Fruit fly (Drosophila melanogaster): Measurements from ENCODE around the gene CG9784.

CG9784 gene

DNA sequence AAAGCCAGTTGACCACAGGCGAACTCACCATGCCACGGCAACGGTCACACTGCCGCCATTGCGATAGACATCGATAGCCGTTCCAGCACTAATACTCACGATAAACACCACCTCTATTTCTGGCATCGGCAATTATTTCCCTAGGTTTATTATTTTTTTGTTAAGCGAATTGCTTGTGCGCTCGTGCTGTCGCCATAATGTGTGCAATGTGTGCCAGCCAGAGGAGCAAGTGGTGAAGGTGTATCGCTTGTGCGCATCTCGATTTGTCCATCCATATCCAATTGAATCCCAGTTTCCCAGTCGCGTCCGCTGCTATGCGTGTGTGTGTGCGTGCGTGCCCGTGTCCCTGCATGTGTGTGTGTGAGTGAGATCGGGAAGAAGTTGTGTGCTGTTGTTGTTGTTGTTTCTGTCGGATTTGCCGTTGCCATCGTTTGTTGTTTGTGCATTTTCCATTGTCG, 11.6 kb upstream of the CG9784 start, which contains the start of gene mbt (continued):
- peak; percentile 8 for TF ChIP-seq CG1792 (GFP tag; optimal IDR thresholded peaks at IDR 0.05)
- TF ChIP-seq bsh (GFP tag; optimal IDR thresholded peaks at IDR 0.05): no peak
- TF ChIP-seq trem (tag; optimal IDR thresholded peaks at IDR 0.05): peak; percentile 53
- no peak for TF ChIP-seq CG12071 (GFP tag; optimal IDR thresholded peaks at IDR 0.05)
- no peak for TF ChIP-seq Taf1 (GFP tag; IDR thresholded peaks at IDR 0.05)
- no peak for TF ChIP-seq CG10366 (GFP tag; IDR thresholded peaks at IDR 0.05)
- TF ChIP-seq vnd (GFP tag; IDR thresholded peaks at IDR 0.05; ENCODE audit: partially characterized antibody): peak; percentile 82
- peak; percentile 41 for TF ChIP-seq Side (GFP tag; optimal IDR thresholded peaks at IDR 0.05)
- peak; percentile 91 for TF ChIP-seq Scr (GFP tag; IDR thresholded peaks at IDR 0.05; ENCODE audit: partially characterized antibody)
- no peak for TF ChIP-seq CG14050 (GFP tag; IDR thresholded peaks at IDR 0.05)
- no peak for TF ChIP-seq kni (GFP tag; optimal IDR thresholded peaks at IDR 0.05)
- TF ChIP-seq Elba2 (GFP tag; optimal IDR thresholded peaks at IDR 0.05): peak; percentile 64
- peak; percentile 95 for TF ChIP-seq CG42726 (GFP tag; IDR thresholded peaks at IDR 0.05; ENCODE audit: partially characterized antibody)
- TF ChIP-seq CG9727 (GFP tag; optimal IDR thresholded peaks at IDR 0.05): no peak
- TF ChIP-seq CG7357 (GFP tag; IDR thresholded peaks at IDR 0.05): no peak
- peak; percentile 85 for TF ChIP-seq Sin3A (optimal IDR thresholded peaks at IDR 0.05)
- no peak for TF ChIP-seq ab (GFP tag; optimal IDR thresholded peaks at IDR 0.05)
- peak; percentile 92 for TF ChIP-seq knrl (GFP tag; IDR thresholded peaks at IDR 0.05; ENCODE audit: partially characterized antibody)
- no peak for TF ChIP-seq lmd (GFP tag; IDR thresholded peaks at IDR 0.05)
- TF ChIP-seq nerfin-1 (tag; optimal IDR thresholded peaks at IDR 0.05): peak; percentile 59
- no peak for TF ChIP-seq Hmx (GFP tag; optimal IDR thresholded peaks at IDR 0.05)
- TF ChIP-seq cg (GFP tag; optimal IDR thresholded peaks at IDR 0.05): peak; percentile 97
- TF ChIP-seq CG17802 (tag; optimal IDR thresholded peaks at IDR 0.05): no peak
- peak; percentile 74 for TF ChIP-seq Ets97D (GFP tag; optimal IDR thresholded peaks at IDR 0.05)
- TF ChIP-seq ftz-f1 (GFP tag; optimal IDR thresholded peaks at IDR 0.05): peak; percentile 19
- peak; percentile 94 for TF ChIP-seq Myb (GFP tag; optimal IDR thresholded peaks at IDR 0.05)
- no peak for TF ChIP-seq hkb (optimal IDR thresholded peaks at IDR 0.05)
- no peak for TF ChIP-seq hkb (GFP tag; IDR thresholded peaks at IDR 0.05)
- no peak for TF ChIP-seq lola (GFP tag; optimal IDR thresholded peaks at IDR 0.05)
- peak; percentile 14 for TF ChIP-seq CG17385 (GFP tag; optimal IDR thresholded peaks at IDR 0.05)
- TF ChIP-seq CG10147 (GFP tag; optimal IDR thresholded peaks at IDR 0.05): peak; percentile 55
- peak; percentile 99 for TF ChIP-seq Sry-δ (GFP tag; optimal IDR thresholded peaks at IDR 0.05)
- TF ChIP-seq jumu (GFP tag; optimal IDR thresholded peaks at IDR 0.05): no peak
- TF ChIP-seq CG6791 (GFP tag; IDR thresholded peaks at IDR 0.05; ENCODE audit: partially characterized antibody): peak; percentile 93
- no peak for TF ChIP-seq nau (GFP tag; optimal IDR thresholded peaks at IDR 0.05)
- peak; percentile 62 for TF ChIP-seq CG34376 (GFP tag; optimal IDR thresholded peaks at IDR 0.05)
- no peak for TF ChIP-seq CG18262 (tag; optimal IDR thresholded peaks at IDR 0.05)
- peak; percentile 7 for TF ChIP-seq Hsf (GFP tag; optimal IDR thresholded peaks at IDR 0.05)
- TF ChIP-seq caup (GFP tag; optimal IDR thresholded peaks at IDR 0.05; ENCODE audit: severe bottlenecking): no peak
- peak; percentile 94 for TF ChIP-seq MESR4 (GFP tag; optimal IDR thresholded peaks at IDR 0.05)
- TF ChIP-seq Tbp (GFP tag; optimal IDR thresholded peaks at IDR 0.05): no peak
- no peak for TF ChIP-seq sima (GFP tag; optimal IDR thresholded peaks at IDR 0.05)
- TF ChIP-seq zen (tag; optimal IDR thresholded peaks at IDR 0.05): peak; percentile 24
- TF ChIP-seq CG17186 (GFP tag; optimal IDR thresholded peaks at IDR 0.05): peak; percentile 19
- peak; percentile 10 for TF ChIP-seq CG7556 (GFP tag; optimal IDR thresholded peaks at IDR 0.05)
- no peak for TF ChIP-seq cato (GFP tag; optimal IDR thresholded peaks at IDR 0.05; ENCODE audit: borderline replicate concordance)
- TF ChIP-seq mld (GFP tag; IDR thresholded peaks at IDR 0.05; ENCODE audit: partially characterized antibody): peak; percentile 88
- peak; percentile 67 for TF ChIP-seq CG14710 (tag; optimal IDR thresholded peaks at IDR 0.05)
- TF ChIP-seq mam (GFP tag; optimal IDR thresholded peaks at IDR 0.05): peak; percentile 31
- TF ChIP-seq CG11456 (GFP tag; IDR thresholded peaks at IDR 0.05): no peak; the same call in 2 of the 3 replicates
